Fruit fly (Drosophila melanogaster) whole organism, embryonic: Measurements from ENCODE around the gene Setx.

Source experiments
- B-H1 ChIP-seq: fragments of 200-800 bp; sonication (Bioruptor generic); IDR thresholded peaks from 3 replicates; pipeline ENCODE4 v1.3.6; 2022; ENCODE audit warnings: missing biosample characterization, missing genetic modification characterization
- BtbVII ChIP-seq: fragments of 200-800 bp; sonication (Bioruptor generic); optimal IDR thresholded peaks from 3 replicates; lab custom pipeline; 2017; ENCODE audit warnings: missing biosample characterization, mild to moderate bottlenecking, missing genetic modification characterization
- CG10959 ChIP-seq: fragments of 200-800 bp; sonication (Bioruptor generic); IDR thresholded peaks from 2 replicates; pipeline ENCODE4 v1.3.6; 2022; ENCODE audit warnings: missing biosample characterization, missing genetic modification characterization
- CG11247 ChIP-seq: fragments of 200-800 bp; sonication (Bioruptor generic); IDR thresholded peaks from 2 replicates; pipeline ENCODE4 v1.3.6; 2022; ENCODE audit warnings: missing biosample characterization, missing genetic modification characterization
- CG12104 ChIP-seq: fragments of 200-800 bp; sonication (Bioruptor generic); optimal IDR thresholded peaks from 3 replicates; lab custom pipeline; 2016; ENCODE audit warnings: missing biosample characterization, missing genetic modification characterization
- CG1233 ChIP-seq: fragments of 200-800 bp; sonication (Bioruptor generic); optimal IDR thresholded peaks from 4 replicates; lab custom pipeline; 2018; ENCODE audit warnings: missing biosample characterization, mild to moderate bottlenecking, missing genetic modification characterization
- CG15601 ChIP-seq: fragments of 200-800 bp; sonication (Bioruptor generic); optimal IDR thresholded peaks from 3 replicates; lab custom pipeline; 2019; ENCODE audit warnings: missing biosample characterization, mild to moderate bottlenecking, missing genetic modification characterization, moderate library complexity
- CG17186 ChIP-seq: fragments of 200-800 bp; sonication (Bioruptor generic); optimal IDR thresholded peaks from 3 replicates; lab custom pipeline; 2017; ENCODE audit warnings: missing biosample characterization, missing genetic modification reagents, missing genetic modification characterization
- CG18262 ChIP-seq: fragments of 200-800 bp; optimal IDR thresholded peaks from 3 replicates; lab custom pipeline; 2019; ENCODE audit warnings: missing biosample characterization, mild to moderate bottlenecking, missing genetic modification characterization, moderate library complexity
- CG2875 ChIP-seq: fragments of 200-800 bp; sonication (Bioruptor generic); optimal IDR thresholded peaks from 2 replicates; lab custom pipeline; 2017; ENCODE audit warnings: missing biosample characterization, mild to moderate bottlenecking, missing genetic modification characterization, missing genetic modification reagents
- CG30403 ChIP-seq: fragments of 200-800 bp; sonication (Bioruptor generic); optimal IDR thresholded peaks from 3 replicates; lab custom pipeline; 2016; ENCODE audit warnings: missing biosample characterization, missing genetic modification characterization
- CG31441 ChIP-seq: fragments of 200-800 bp; sonication (Bioruptor generic); IDR thresholded peaks from 2 replicates; pipeline ENCODE4 v1.3.6; 2022; ENCODE audit warnings: missing biosample characterization, missing genetic modification characterization
- CG4328 ChIP-seq: fragments of 200-800 bp; sonication (Bioruptor generic); optimal IDR thresholded peaks from 3 replicates; lab custom pipeline; 2017; ENCODE audit warnings: missing biosample characterization, missing genetic modification reagents, missing genetic modification characterization
- CG6683 ChIP-seq: fragments of 200-800 bp; sonication (Bioruptor generic); optimal IDR thresholded peaks from 2 replicates; lab custom pipeline; 2017; ENCODE audit warnings: missing biosample characterization, mild to moderate bottlenecking, missing genetic modification characterization, missing genetic modification reagents
- CG7372 ChIP-seq: fragments of 200-800 bp; sonication (Bioruptor generic); IDR thresholded peaks from 2 replicates; pipeline ENCODE4 v1.3.6; 2022; ENCODE audit warnings: missing biosample characterization, missing genetic modification characterization
- CG7745 ChIP-seq: fragments of 200-800 bp; sonication (Bioruptor generic); optimal IDR thresholded peaks from 2 replicates; lab custom pipeline; 2018; ENCODE audit warnings: missing biosample characterization, mild to moderate bottlenecking, missing genetic modification characterization, moderate library complexity
- CG8089 ChIP-seq: fragments of 200-800 bp; sonication (Bioruptor generic); optimal IDR thresholded peaks from 3 replicates; lab custom pipeline; 2016; ENCODE audit warnings: missing biosample characterization, missing genetic modification characterization
- Camta ChIP-seq: fragments of 200-800 bp; sonication (Bioruptor generic); optimal IDR thresholded peaks from 2 replicates; lab custom pipeline; 2016; ENCODE audit warnings: missing biosample characterization, missing genetic modification characterization
- Ets65A ChIP-seq: fragments of 200-800 bp; sonication (Bioruptor generic); peaks from one replicate; lab custom pipeline; 2016; ENCODE audit warnings: missing biosample characterization, missing genetic modification characterization
- Gsc ChIP-seq: fragments of 200-800 bp; sonication (Bioruptor generic); IDR thresholded peaks from 2 replicates; pipeline ENCODE4 v1.3.6; 2022; ENCODE audit warnings: missing biosample characterization, missing genetic modification characterization
- HLH3B ChIP-seq: fragments of 200-800 bp; sonication (Bioruptor generic); IDR thresholded peaks from 2 replicates; pipeline ENCODE4 v1.3.6; 2022; ENCODE audit warnings: missing biosample characterization, missing genetic modification characterization
- HmgD ChIP-seq: fragments of 200-800 bp; sonication (Bioruptor generic); optimal IDR thresholded peaks from 3 replicates; lab custom pipeline; 2016; ENCODE audit warnings: missing biosample characterization, missing genetic modification characterization
- Hmr ChIP-seq: fragments of 200-800 bp; sonication (Bioruptor generic); optimal IDR thresholded peaks from 3 replicates; lab custom pipeline; 2017; ENCODE audit warnings: mild to moderate bottlenecking, missing biosample characterization, missing genetic modification reagents, missing genetic modification characterization
- Hsf ChIP-seq: fragments of 200-800 bp; sonication (Bioruptor generic); optimal IDR thresholded peaks from 3 replicates; lab custom pipeline; 2016; ENCODE audit warnings: missing biosample characterization, missing genetic modification characterization
- Mrtf ChIP-seq: fragments of 200-800 bp; sonication (Bioruptor generic); IDR thresholded peaks from 3 replicates; pipeline ENCODE4 v1.3.6; 2022; ENCODE audit warnings: missing biosample characterization, missing genetic modification characterization
- NC2α ChIP-seq: fragments of 200-800 bp; sonication (Bioruptor generic); optimal IDR thresholded peaks from 2 replicates; lab custom pipeline; 2016; ENCODE audit warnings: missing biosample characterization, missing genetic modification characterization
- Oli ChIP-seq: fragments of 200-800 bp; sonication (Bioruptor generic); optimal IDR thresholded peaks from 2 replicates; lab custom pipeline; 2018; ENCODE audit warnings: missing biosample characterization, mild to moderate bottlenecking, missing genetic modification characterization, moderate library complexity
- Xrp1 ChIP-seq: fragments of 200-800 bp; sonication (Bioruptor generic); IDR thresholded peaks from 2 replicates; pipeline ENCODE4 v1.3.6; 2022; ENCODE audit warnings: missing biosample characterization, missing genetic modification characterization
- al ChIP-seq: fragments of 200-800 bp; sonication (Bioruptor generic); IDR thresholded peaks from 2 replicates; pipeline ENCODE4 v1.3.6; 2022; ENCODE audit warnings: missing biosample characterization, missing genetic modification characterization
- ase ChIP-seq: fragments of 200-800 bp; sonication (Bioruptor generic); IDR thresholded peaks from 3 replicates; pipeline ENCODE4 v1.3.6; 2022; ENCODE audit warnings: missing biosample characterization, missing genetic modification characterization
- bigmax ChIP-seq: fragments of 200-800 bp; sonication (Bioruptor generic); optimal IDR thresholded peaks from 2 replicates; lab custom pipeline; 2018; ENCODE audit warnings: missing biosample characterization, mild to moderate bottlenecking, missing genetic modification characterization
- chif ChIP-seq, 2 experiments: fragments of 200-800 bp; sonication (Bioruptor generic); optimal IDR thresholded peaks; 3 replicates each; lab custom pipeline; 2016; ENCODE audit warnings: missing biosample characterization in 2 of 2, missing genetic modification characterization in 2 of 2
- crp ChIP-seq, 2 experiments: fragments of 200-800 bp; sonication (Bioruptor generic); optimal IDR thresholded peaks; 2 replicates in 1 of 2; 3 replicates in 1 of 2; lab custom pipeline; 2017; ENCODE audit warnings: missing biosample characterization in 2 of 2, missing genetic modification characterization in 2 of 2, mild to moderate bottlenecking in 1 of 2, moderate library complexity in 1 of 2
- fd64A ChIP-seq: fragments of 200-800 bp; sonication (Bioruptor generic); optimal IDR thresholded peaks from 3 replicates; lab custom pipeline; 2018; ENCODE audit warnings: missing biosample characterization, mild to moderate bottlenecking, missing genetic modification characterization
- gcm ChIP-seq: fragments of 200-800 bp; sonication (Bioruptor generic); optimal IDR thresholded peaks from 2 replicates; lab custom pipeline; 2019; ENCODE audit warnings: missing biosample characterization, mild to moderate bottlenecking, missing genetic modification characterization, moderate library complexity
- gsb ChIP-seq: fragments of 200-800 bp; sonication (Bioruptor generic); IDR thresholded peaks from 2 replicates; pipeline ENCODE4 v1.3.6; 2022; ENCODE audit warnings: missing biosample characterization, missing genetic modification characterization
- hkb ChIP-seq, 2 experiments: fragments of 200-800 bp in 1 of 2; fragments of >200 bp in 1 of 2; sonication (Bioruptor generic) in 1 of 2; IDR thresholded peaks in 1 of 2; optimal IDR thresholded peaks in 1 of 2; 2 replicates each; pipeline versions ENCODE4 v1.3.6 to Lab custom; 2017 to 2022; ENCODE audit warnings: missing biosample characterization in 1 of 2, missing genetic modification characterization in 1 of 2
- hth ChIP-seq: fragments of >200 bp; optimal IDR thresholded peaks from 2 replicates; lab custom pipeline; 2017; ENCODE audit warnings: inconsistent platforms
- knrl ChIP-seq: fragments of 200-800 bp; sonication (Bioruptor generic); IDR thresholded peaks from 3 replicates; pipeline ENCODE4 v1.3.6; 2022; ENCODE audit warnings: missing biosample characterization, missing genetic modification characterization; ENCODE audit not compliant: partially characterized antibody
- peb ChIP-seq: fragments of 200-800 bp; sonication (Bioruptor generic); IDR thresholded peaks from 2 replicates; pipeline ENCODE4 v1.3.6; 2022; ENCODE audit warnings: missing biosample characterization, missing genetic modification characterization
- pros ChIP-seq: fragments of 200-800 bp; sonication (Bioruptor generic); optimal IDR thresholded peaks from 3 replicates; lab custom pipeline; 2019; ENCODE audit warnings: missing biosample characterization, mild to moderate bottlenecking, missing genetic modification characterization, moderate library complexity
- ranshi ChIP-seq: fragments of 200-800 bp; sonication (Bioruptor generic); IDR thresholded peaks from 2 replicates; pipeline ENCODE4 v1.3.6; 2022; ENCODE audit warnings: missing biosample characterization, missing genetic modification characterization
- stwl ChIP-seq: fragments of 200-800 bp; sonication (Bioruptor generic); optimal IDR thresholded peaks from 3 replicates; lab custom pipeline; 2018; ENCODE audit warnings: missing biosample characterization, mild to moderate bottlenecking, missing genetic modification characterization, moderate library complexity
- tap ChIP-seq: fragments of 200-800 bp; optimal IDR thresholded peaks from 3 replicates; lab custom pipeline; 2019; ENCODE audit warnings: missing biosample characterization, mild to moderate bottlenecking, missing genetic modification characterization, moderate library complexity
- tin ChIP-seq: fragments of 200-800 bp; sonication (Bioruptor generic); optimal IDR thresholded peaks from 3 replicates; lab custom pipeline; 2016; ENCODE audit warnings: missing biosample characterization, missing genetic modification characterization
- tna ChIP-seq: fragments of 200-800 bp; sonication (Bioruptor generic); IDR thresholded peaks from 2 replicates; pipeline ENCODE4 v1.3.6; 2022; ENCODE audit warnings: missing biosample characterization, missing genetic modification characterization; ENCODE audit not compliant: partially characterized antibody
- usp ChIP-seq: fragments of >200 bp; optimal IDR thresholded peaks from 2 replicates; lab custom pipeline; 2017; ENCODE audit warnings: missing biosample characterization, missing genetic modification characterization
- wek ChIP-seq: fragments of 200-800 bp; sonication (Bioruptor generic); optimal IDR thresholded peaks from 3 replicates; lab custom pipeline; 2018; ENCODE audit warnings: missing biosample characterization, mild to moderate bottlenecking, missing genetic modification characterization, moderate library complexity
- wor ChIP-seq: fragments of 200-800 bp; sonication (Bioruptor generic); IDR thresholded peaks from 2 replicates; pipeline ENCODE4 v1.3.6; 2022; ENCODE audit warnings: missing biosample characterization, missing genetic modification characterization
- zen2 ChIP-seq: fragments of 200-800 bp; sonication (Bioruptor generic); IDR thresholded peaks from 3 replicates; pipeline ENCODE4 v1.3.6; 2022; ENCODE audit warnings: missing biosample characterization, missing genetic modification characterization; ENCODE audit not compliant: partially characterized antibody
- zfh1 ChIP-seq: fragments of 200-800 bp; sonication (Bioruptor generic); IDR thresholded peaks from 3 replicates; pipeline ENCODE4 v1.3.6; 2022; ENCODE audit warnings: missing biosample characterization, missing genetic modification characterization

Setx gene

DNA sequence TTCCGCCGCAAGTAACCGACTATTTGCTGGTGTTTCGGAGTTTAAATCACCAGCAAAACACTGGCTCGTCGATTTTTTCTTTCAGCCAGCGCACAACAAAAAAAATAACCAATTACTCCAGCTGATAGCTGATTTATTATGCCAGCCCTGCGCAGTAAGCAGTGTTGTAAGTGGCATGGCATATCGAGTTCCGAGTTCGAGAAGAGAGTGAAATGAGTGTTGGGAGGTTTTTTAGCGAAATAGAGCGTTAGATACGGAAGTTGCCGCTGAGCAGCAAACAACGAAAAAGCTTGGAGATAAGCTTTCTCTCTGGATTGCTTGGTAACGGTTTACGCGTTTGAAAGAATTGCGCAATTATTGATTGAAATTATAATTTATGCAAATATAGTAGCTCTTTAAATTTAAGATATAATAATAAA, 45.6 kb downstream of the Setx start, which contains the start of gene CG7565 (continued):
- TF ChIP-seq tna (GFP tag; lab: Robert Waterston, UW) (peak; percentile 19; the same call in 1 of the 2 replicates), Oli (tag; lab: Kevin White, UChicago) (no peak), CG1233 (GFP tag; lab: Kevin White, UChicago) (peak; percentile 12), Camta (GFP tag; lab: Kevin White, UChicago) (peak; percentile 18), bigmax (GFP tag; lab: Kevin White, UChicago) (peak; percentile 60), CG6683 (GFP tag; lab: Kevin White, UChicago) (peak; percentile 14), NC2α (no peak), chif (GFP tag; optimal IDR thresholded peaks at IDR 0.05; lab: Kevin White, UChicago) (peak in 1 of 2 experiments; percentile 24), pros (GFP tag; lab: Kevin White, UChicago) (no peak), BtbVII (GFP tag; lab: Kevin White, UChicago) (no peak), hth (lab: Kevin White, UChicago) (no peak), peb (GFP tag; lab: Robert Waterston, UW) (no peak), gsb (GFP tag; lab: Robert Waterston, UW) (no peak), CG18262 (tag; lab: Kevin White, UChicago) (peak; percentile 14), B-H1 (GFP tag; lab: Robert Waterston, UW) (no peak), CG15601 (tag; lab: Kevin White, UChicago) (no peak), al (GFP tag; lab: Robert Waterston, UW) (no peak), CG31441 (GFP tag; lab: Robert Waterston, UW) (no peak; the same call in 1 of the 2 replicates), Mrtf (GFP tag; lab: Robert Waterston, UW) (no peak), CG4328 (GFP tag; lab: Kevin White, UChicago) (peak; percentile 40), Gsc (GFP tag; lab: Robert Waterston, UW) (no peak), tin (GFP tag; lab: Kevin White, UChicago) (peak; percentile 38), ase (GFP tag; lab: Robert Waterston, UW) (no peak), CG8089 (GFP tag; lab: Kevin White, UChicago) (peak; percentile 17), usp (no peak), gcm (GFP tag; lab: Kevin White, UChicago) (no peak), HmgD (GFP tag; lab: Kevin White, UChicago) (peak; percentile 28), CG2875 (GFP tag; lab: Kevin White, UChicago) (peak; percentile 5), Ets65A (GFP tag; lab: Kevin White, UChicago) (peak; percentile 42), CG7745 (tag; lab: Kevin White, UChicago) (no peak), knrl (GFP tag; lab: Robert Waterston, UW) (0 out of 3 replicates have a peak, but pooled peaks have one; percentile 23), fd64A (GFP tag; lab: Kevin White, UChicago) (no peak), CG12104 (peak; percentile 11), CG17186 (peak; percentile 77), wek (GFP tag; lab: Kevin White, UChicago) (peak; percentile 60), stwl (tag; lab: Kevin White, UChicago) (peak; percentile 99), CG11247 (GFP tag; lab: Robert Waterston, UW) (peak; percentile 35; the same call in 1 of the 2 replicates), CG10959 (no peak), HLH3B (GFP tag; lab: Robert Waterston, UW) (peak; percentile 39; the same call in 1 of the 2 replicates), CG30403 (GFP tag; lab: Kevin White, UChicago) (peak; percentile 39), zen2 (peak; percentile 32; the same call in 1 of the 3 replicates), Xrp1 (GFP tag; lab: Robert Waterston, UW) (peak; percentile 62), wor (GFP tag; lab: Robert Waterston, UW) (no peak), ranshi (GFP tag; lab: Robert Waterston, UW) (no peak), CG7372 (GFP tag; lab: Robert Waterston, UW) (no peak), crp (GFP tag; optimal IDR thresholded peaks at IDR 0.05; lab: Kevin White, UChicago) (peak; percentile 12 to 86), Hsf (GFP tag; lab: Kevin White, UChicago) (peak; percentile 44), hkb (optimal IDR thresholded peaks at IDR 0.05; lab: Kevin White, UChicago) (no peak), hkb (GFP tag; IDR thresholded peaks at IDR 0.05; lab: Robert Waterston, UW) (peak; percentile 30; the same call in 1 of the 2 replicates), Hmr (GFP tag; lab: Kevin White, UChicago) (peak; percentile 67), tap (peak; percentile 3), zfh1 (GFP tag; lab: Robert Waterston, UW) (peak; percentile 21; the same call in 1 of the 3 replicates)
